Worm (Caenorhabditis elegans): ENCODE results near the gene cul-5.

cul-5 gene

DNA sequence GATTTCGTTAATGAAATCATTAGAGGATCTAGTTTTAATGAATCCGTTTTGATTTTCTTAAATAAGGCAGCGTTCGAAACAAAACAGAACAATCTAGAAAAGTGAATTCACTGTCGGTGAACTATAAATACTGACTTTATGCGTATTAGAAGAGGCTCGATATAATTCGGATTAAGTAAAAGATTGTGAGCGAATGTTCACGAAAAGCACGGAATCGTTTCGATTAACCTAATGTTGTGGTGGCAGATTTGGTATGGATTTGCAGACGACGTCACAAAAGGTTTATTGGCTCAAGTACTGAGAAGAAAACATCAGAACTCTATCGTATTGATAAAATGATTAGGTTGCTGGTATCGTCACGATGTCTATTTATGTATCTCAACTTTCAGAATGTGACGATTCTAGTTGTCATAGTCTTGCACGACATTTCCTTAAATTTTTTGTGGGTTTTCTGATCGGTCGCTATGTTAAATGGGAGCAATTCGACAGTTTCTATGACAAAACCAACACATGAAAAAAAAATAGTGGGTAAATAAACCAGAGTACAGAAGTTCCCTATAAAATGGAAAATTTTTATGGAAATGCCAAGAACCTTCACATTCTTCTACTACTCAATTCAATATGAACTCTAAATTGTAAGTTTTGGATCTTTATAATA, 50.0 kb downstream of the cul-5 start, which contains the start of the genes pyt-1 and fipr-7:
Gene pyt-1, minus strand, starts transcription at position 101 of the 658 bp plus-strand sequence.
Gene fipr-7, plus strand, starts transcription at position 608 of the 658 bp plus-strand sequence.
- TF ChIP-seq dao-5 (tag; optimal IDR thresholded peaks at IDR 0.05) (no peak), him-1 (tag; optimal IDR thresholded peaks at IDR 0.05) (no peak), W03F9.2 (tag; optimal IDR thresholded peaks at IDR 0.05) (no peak)

DNA sequence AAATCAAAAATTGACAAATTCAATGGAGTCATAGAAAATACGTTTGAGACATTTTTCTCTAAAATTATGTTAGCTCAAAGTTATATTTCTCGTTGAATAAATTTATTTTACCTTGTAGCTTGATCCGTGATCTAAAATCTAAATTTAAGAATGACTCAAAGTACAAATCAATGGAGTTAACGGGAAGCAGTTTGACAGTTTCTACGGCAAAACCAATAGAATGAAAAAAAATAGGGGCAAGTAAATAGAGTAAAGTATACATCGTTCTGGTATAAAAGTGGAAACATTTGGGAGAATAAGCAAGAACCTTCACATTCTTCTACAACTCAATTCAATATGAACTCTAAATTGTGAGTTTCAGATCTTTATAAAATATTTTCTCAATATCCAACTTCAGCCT, 51.6 kb downstream of the cul-5 start, which contains the start of gene fipr-6:
Gene fipr-6, plus strand, starts transcription at position 301 of the 400 bp plus-strand sequence.
- TF ChIP-seq him-1 (tag; optimal IDR thresholded peaks at IDR 0.05) (no peak), dao-5 (tag; optimal IDR thresholded peaks at IDR 0.05) (no peak), W03F9.2 (tag; optimal IDR thresholded peaks at IDR 0.05) (no peak)

Measured in whole organism, L4/young adult.